Fruit fly (Drosophila melanogaster): ENCODE results near the gene CG15239.

DNA sequence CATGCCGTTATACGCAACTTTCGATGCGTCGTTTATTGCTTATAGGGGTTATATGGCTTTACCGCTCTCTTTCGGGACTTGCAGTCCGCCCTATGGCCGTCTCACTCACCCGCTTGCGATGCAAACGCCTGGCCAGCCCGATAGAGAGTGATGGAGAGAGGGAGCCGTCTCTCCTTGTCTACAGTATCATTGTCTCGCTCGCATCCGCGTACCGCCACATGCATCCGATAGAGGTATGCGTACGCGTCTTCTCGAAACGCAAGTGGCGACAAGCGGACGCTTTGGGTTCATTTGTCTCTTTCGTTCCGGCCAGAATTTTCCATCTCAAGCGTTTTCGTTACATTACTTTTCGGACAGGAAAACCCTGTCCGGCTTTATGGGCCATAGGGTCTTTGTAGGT lies 22.8 kb upstream of the CG15239 start:
- TF ChIP-seq EcR (GFP tag; optimal IDR thresholded peaks at IDR 0.05) = no peak
- no peak for TF ChIP-seq fd96Ca (GFP tag; IDR thresholded peaks at IDR 0.05)
- TF ChIP-seq CG32121 (GFP tag; IDR thresholded peaks at IDR 0.05) = no peak
- TF ChIP-seq CG10348 (GFP tag; IDR thresholded peaks at IDR 0.05) = no peak
- no peak for TF ChIP-seq rn (GFP tag; IDR thresholded peaks at IDR 0.05)
- TF ChIP-seq gl (tag; optimal IDR thresholded peaks at IDR 0.05) = no peak
- no peak for TF ChIP-seq Pif1B (GFP tag; optimal IDR thresholded peaks at IDR 0.05)
- TF ChIP-seq CG15710 (tag; optimal IDR thresholded peaks at IDR 0.05) = no peak
- TF ChIP-seq CG8301 (tag; optimal IDR thresholded peaks at IDR 0.05) = no peak
- no peak for TF ChIP-seq CG8159 (tag; optimal IDR thresholded peaks at IDR 0.05)
- no peak for TF ChIP-seq Pif1A (GFP tag; optimal IDR thresholded peaks at IDR 0.05)
- TF ChIP-seq Ets98B (GFP tag; IDR thresholded peaks at IDR 0.05) = no peak

All from whole organism, pupa.